Worm (Caenorhabditis elegans) whole organism, late embryonic: ENCODE results near the gene F26H11.8.

Experiments used
- C08G9.2 ChIP-seq: sonication (generic microtip); optimal IDR thresholded peaks from 2 replicates; lab custom pipeline; 2016; ENCODE audit warnings: mild to moderate bottlenecking, missing genetic modification characterization, moderate library complexity, missing compliant biosample characterization
- C38D4.7 ChIP-seq: fragments of 200-800 bp; sonication (Bioruptor generic); optimal IDR thresholded peaks from 2 replicates; lab custom pipeline; 2018; ENCODE audit warnings: mild to moderate bottlenecking, missing genetic modification characterization, moderate library complexity, missing compliant biosample characterization
- K02D7.2 ChIP-seq: sonication (generic microtip); optimal IDR thresholded peaks from 2 replicates; lab custom pipeline; 2017; ENCODE audit warnings: mild to moderate bottlenecking, missing genetic modification characterization, missing compliant biosample characterization
- K09A11.1 ChIP-seq: sonication (generic microtip); optimal IDR thresholded peaks from 2 replicates; lab custom pipeline; 2017; ENCODE audit warnings: antibody characterized with exemption, mild to moderate bottlenecking, missing genetic modification characterization, missing compliant biosample characterization; ENCODE audit not compliant: insufficient read depth
- T23F11.4 ChIP-seq: fragments of 200-800 bp; sonication (Bioruptor generic); optimal IDR thresholded peaks from 2 replicates; lab custom pipeline; 2018; ENCODE audit warnings: mild to moderate bottlenecking, missing genetic modification characterization, missing compliant biosample characterization
- ceh-14 ChIP-seq: sonication (generic microtip); optimal IDR thresholded peaks from 2 replicates; lab custom pipeline; 2016; ENCODE audit warnings: missing genotype, missing genetic modification characterization, missing compliant biosample characterization
- ceh-19 ChIP-seq: fragments of 200-800 bp; sonication (Bioruptor generic); optimal IDR thresholded peaks from 2 replicates; lab custom pipeline; 2018; ENCODE audit warnings: mild to moderate bottlenecking, missing genetic modification characterization, missing compliant biosample characterization
- ceh-2 ChIP-seq: sonication (generic microtip); optimal IDR thresholded peaks from 2 replicates; lab custom pipeline; 2016; ENCODE audit warnings: missing genotype, missing genetic modification characterization, missing compliant biosample characterization
- ceh-22 ChIP-seq: sonication (generic microtip); optimal IDR thresholded peaks from 2 replicates; lab custom pipeline; 2017; ENCODE audit warnings: missing biosample characterization, missing genetic modification characterization
- ceh-31 ChIP-seq: sonication (generic microtip); optimal IDR thresholded peaks from 2 replicates; lab custom pipeline; 2016; ENCODE audit warnings: missing genetic modification characterization, missing compliant biosample characterization
- ceh-45 ChIP-seq: fragments of 200-800 bp; sonication (Bioruptor generic); IDR thresholded peaks from 2 replicates; pipeline ENCODE4 v1.3.6; 2022; ENCODE audit warnings: missing genetic modification reagents, missing genetic modification characterization, missing compliant biosample characterization
- ceh-48 ChIP-seq: sonication (generic microtip); optimal IDR thresholded peaks from 2 replicates; lab custom pipeline; 2016; ENCODE audit warnings: missing genetic modification characterization, inconsistent platforms, missing compliant biosample characterization
- che-1 ChIP-seq: sonication (generic microtip); optimal IDR thresholded peaks from 2 replicates; lab custom pipeline; 2016; ENCODE audit warnings: mild to moderate bottlenecking, missing genetic modification characterization, missing compliant biosample characterization
- dve-1 ChIP-seq: sonication (generic microtip); optimal IDR thresholded peaks from 2 replicates; lab custom pipeline; 2017; ENCODE audit warnings: antibody characterized with exemption, mild to moderate bottlenecking, missing genetic modification characterization, missing compliant biosample characterization
- elt-4 ChIP-seq: sonication (generic microtip); optimal IDR thresholded peaks from 2 replicates; lab custom pipeline; 2016; ENCODE audit warnings: missing genetic modification characterization, missing compliant biosample characterization
- ets-4 ChIP-seq: sonication (generic microtip); optimal IDR thresholded peaks from 2 replicates; lab custom pipeline; 2016; ENCODE audit warnings: missing genetic modification characterization, missing compliant biosample characterization
- eyg-1 ChIP-seq: sonication (generic microtip); optimal IDR thresholded peaks from 2 replicates; lab custom pipeline; 2016; ENCODE audit warnings: missing genotype, missing genetic modification characterization, missing compliant biosample characterization
- fkh-10 ChIP-seq: fragments of 150-350 bp; optimal IDR thresholded peaks from 2 replicates; lab custom pipeline; 2014; ENCODE audit warnings: missing biosample characterization, missing genetic modification reagents, missing genetic modification characterization
- fkh-6 ChIP-seq: sonication (generic microtip); optimal IDR thresholded peaks from 2 replicates; lab custom pipeline; 2016; ENCODE audit warnings: missing genetic modification characterization, missing compliant biosample characterization
- hlh-13 ChIP-seq: fragments of 200-800 bp; sonication (Bioruptor generic); optimal IDR thresholded peaks from 2 replicates; lab custom pipeline; 2018; ENCODE audit warnings: mild to moderate bottlenecking, missing genetic modification characterization, missing compliant biosample characterization
- hlh-30 ChIP-seq: sonication (generic microtip); optimal IDR thresholded peaks from 2 replicates; lab custom pipeline; 2017; ENCODE audit warnings: antibody characterized with exemption, missing genetic modification characterization, missing compliant biosample characterization; ENCODE audit not compliant: insufficient read depth
- hlh-8 ChIP-seq: sonication (generic microtip); optimal IDR thresholded peaks from 2 replicates; lab custom pipeline; 2016; ENCODE audit warnings: missing genotype, missing genetic modification characterization, missing compliant biosample characterization
- lin-11 ChIP-seq: fragments of 200-800 bp; sonication (Bioruptor generic); optimal IDR thresholded peaks from 2 replicates; lab custom pipeline; 2018; ENCODE audit warnings: mild to moderate bottlenecking, missing genetic modification characterization, missing compliant biosample characterization
- mec-3 ChIP-seq: sonication (generic microtip); optimal IDR thresholded peaks from 2 replicates; lab custom pipeline; 2016; ENCODE audit warnings: borderline replicate concordance, missing genetic modification characterization, missing compliant biosample characterization
- nfya-1 ChIP-seq: sonication (generic microtip); optimal IDR thresholded peaks from 2 replicates; lab custom pipeline; 2017; ENCODE audit warnings: missing genetic modification characterization, mild to moderate bottlenecking, missing compliant biosample characterization, antibody characterized with exemption, moderate library complexity
- npax-4 ChIP-seq: sonication (generic microtip); optimal IDR thresholded peaks from 2 replicates; lab custom pipeline; 2016; ENCODE audit warnings: missing genetic modification characterization, missing compliant biosample characterization
- odd-2 ChIP-seq: sonication (generic microtip); optimal IDR thresholded peaks from 2 replicates; lab custom pipeline; 2017; ENCODE audit warnings: antibody characterized with exemption, mild to moderate bottlenecking, missing genetic modification characterization, missing compliant biosample characterization
- pag-3 ChIP-seq: sonication (generic microtip); optimal IDR thresholded peaks from 2 replicates; lab custom pipeline; 2016; ENCODE audit warnings: missing compliant biosample characterization, missing genetic modification characterization, borderline replicate concordance
- pha-2 ChIP-seq: sonication (generic microtip); optimal IDR thresholded peaks from 2 replicates; lab custom pipeline; 2017; ENCODE audit warnings: mild to moderate bottlenecking, missing genetic modification characterization, missing compliant biosample characterization
- pqm-1 ChIP-seq: sonication (generic microtip); optimal IDR thresholded peaks from 2 replicates; lab custom pipeline; 2016; ENCODE audit warnings: missing genetic modification characterization, missing compliant biosample characterization
- ref-2 ChIP-seq: sonication (generic microtip); optimal IDR thresholded peaks from 2 replicates; lab custom pipeline; 2016; ENCODE audit warnings: missing genetic modification characterization, missing compliant biosample characterization
- sdc-2 ChIP-seq: sonication (generic microtip); optimal IDR thresholded peaks from 2 replicates; lab custom pipeline; 2016; ENCODE audit warnings: missing genotype, missing genetic modification characterization, missing compliant biosample characterization
- syd-9 ChIP-seq: sonication (generic microtip); optimal IDR thresholded peaks from 2 replicates; lab custom pipeline; 2016; ENCODE audit warnings: mild to moderate bottlenecking, missing genetic modification characterization, moderate library complexity, missing compliant biosample characterization
- tbx-7 ChIP-seq: sonication (generic microtip); optimal IDR thresholded peaks from 2 replicates; lab custom pipeline; 2016; ENCODE audit warnings: missing genotype, missing genetic modification characterization, missing compliant biosample characterization
- ttx-3 ChIP-seq: sonication (generic microtip); optimal IDR thresholded peaks from 2 replicates; lab custom pipeline; 2016; ENCODE audit warnings: missing genetic modification reagents, missing genetic modification characterization, missing compliant biosample characterization
- unc-42 ChIP-seq: sonication (generic microtip); optimal IDR thresholded peaks from 2 replicates; lab custom pipeline; 2016; ENCODE audit warnings: missing genotype, missing genetic modification characterization, missing compliant biosample characterization
- unc-86 ChIP-seq: sonication (generic microtip); optimal IDR thresholded peaks from 2 replicates; lab custom pipeline; 2016; ENCODE audit warnings: missing genetic modification characterization, missing compliant biosample characterization

F26H11.8 gene

ce11 chrII:14360675-14361074, 27.6 kb upstream of the F26H11.8 start:
- peak; percentile 8 for TF ChIP-seq sdc-2 (tag; lab: Kevin White, UChicago)
- TF ChIP-seq hlh-8: no peak

- TF ChIP-seq ttx-3 (tag; lab: Kevin White, UChicago) (no peak), hlh-8 (no peak), tbx-7 (tag; lab: Kevin White, UChicago) (no peak)
Observed at ce11 chrII:14361719-14362118, 26.6 kb upstream of the F26H11.8 start, which contains the start of gene tebp-1. Gene tebp-1 (plus strand): TSS chrII:14362019.

DNA sequence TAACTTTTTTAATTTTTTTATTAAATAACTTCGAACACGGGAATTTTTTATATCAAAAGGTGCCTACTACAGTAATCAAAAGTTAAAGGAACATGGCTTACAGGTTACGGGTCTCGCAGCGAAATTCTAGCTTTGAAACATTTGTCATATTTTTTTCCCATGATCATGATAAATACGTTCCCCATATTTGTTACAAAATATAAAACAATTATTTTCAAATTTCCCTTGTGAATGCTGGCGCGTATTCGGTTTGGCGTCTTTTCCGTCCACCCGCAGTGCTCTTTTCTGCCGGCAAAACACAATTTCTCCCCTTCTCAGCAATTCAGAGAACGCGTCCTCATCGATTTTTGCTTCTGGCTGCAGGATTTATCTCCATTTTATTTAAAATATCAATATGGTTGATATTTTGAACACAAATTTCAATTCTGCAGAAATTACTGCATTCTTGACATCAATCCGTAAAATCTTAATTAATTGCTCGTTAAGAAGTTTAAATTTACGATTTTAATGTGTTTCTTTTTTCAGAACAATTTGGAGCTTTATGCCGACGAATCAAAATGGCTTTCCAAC, 23.0 kb upstream of the F26H11.8 start, which contains the start of gene imb-2:
imb-2 (plus strand) TSS at position 520 of the 570 bp plus-strand sequence.
- TF ChIP-seq unc-42 (tag; lab: Kevin White, UChicago): peak; percentile 87
- peak; percentile 33 for TF ChIP-seq nfya-1 (tag; lab: Kevin White, UChicago)
- TF ChIP-seq che-1 (tag; lab: Kevin White, UChicago): no peak
- TF ChIP-seq ceh-48: peak; percentile 77
- no peak for TF ChIP-seq elt-4
- TF ChIP-seq ceh-2: no peak
- TF ChIP-seq ceh-31: peak; percentile 38
- TF ChIP-seq ceh-19 (GFP tag; lab: Kevin White, UChicago): no peak

ce11 chrII:14374594-14374993, 13.7 kb upstream of the F26H11.8 start:
- TF ChIP-seq ceh-22 (tag; lab: Kevin White, UChicago) (no peak), ets-4 (no peak), ceh-48 (no peak), dve-1 (peak; percentile 57)

ce11 chrII:14377796-14378195, 10.5 kb upstream of the F26H11.8 start, which contains the start of gene acr-20:
Gene acr-20 (minus strand): TSS chrII:14377896.
- TF ChIP-seq hlh-30 (tag; lab: Kevin White, UChicago): peak; percentile 15
- TF ChIP-seq eyg-1: no peak
- TF ChIP-seq hlh-13: no peak

- TF ChIP-seq ttx-3 (tag; lab: Kevin White, UChicago) (no peak), syd-9 (tag; lab: Kevin White, UChicago) (no peak), ceh-22 (tag; lab: Kevin White, UChicago) (no peak), mec-3 (tag; lab: Kevin White, UChicago) (no peak), ceh-14 (tag; lab: Kevin White, UChicago) (no peak), K09A11.1 (no peak), ref-2 (tag; lab: Kevin White, UChicago) (no peak), pqm-1 (tag; lab: Kevin White, UChicago) (no peak), npax-4 (tag; lab: Kevin White, UChicago) (no peak), unc-86 (tag; lab: Kevin White, UChicago) (no peak), ceh-2 (no peak)
Observed at ce11 chrII:14380778-14381177, 7.5 kb upstream of the F26H11.8 start.

DNA sequence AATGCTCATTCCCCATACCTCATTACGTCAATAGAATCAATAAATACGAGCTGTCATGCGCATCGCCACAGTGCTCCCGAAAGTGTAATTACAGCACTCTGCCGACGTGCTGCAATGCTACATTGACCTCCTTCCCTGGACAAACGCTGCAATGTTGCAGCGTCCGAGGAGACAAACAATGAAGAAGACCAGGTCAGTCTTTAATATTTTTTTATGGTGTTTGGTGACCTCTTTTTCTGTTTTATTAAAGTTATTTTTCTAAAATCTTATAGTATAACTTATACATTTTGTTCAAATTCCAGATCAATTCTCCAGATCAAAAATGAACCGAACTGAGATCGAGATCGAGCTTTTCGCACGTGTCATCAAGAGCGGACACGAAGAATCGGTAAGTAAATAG, 6.9 kb upstream of the F26H11.8 start, which contains the start of gene sdz-26:
sdz-26 (plus strand) TSS at position 301 of the 400 bp plus-strand sequence.
- TF ChIP-seq hlh-8 (no peak), ceh-22 (tag; lab: Kevin White, UChicago) (no peak), eyg-1 (no peak), pag-3 (tag; lab: Kevin White, UChicago) (no peak), nfya-1 (tag; lab: Kevin White, UChicago) (no peak), fkh-10 (GFP tag; lab: Kevin White, UChicago) (no peak), T23F11.4 (GFP tag; lab: Kevin White, UChicago) (no peak), odd-2 (tag; lab: Kevin White, UChicago) (no peak), pha-2 (tag; lab: Kevin White, UChicago) (no peak), unc-42 (tag; lab: Kevin White, UChicago) (no peak), C08G9.2 (tag; lab: Kevin White, UChicago) (no peak), ceh-48 (no peak), ets-4 (no peak), K02D7.2 (tag; lab: Kevin White, UChicago) (no peak), fkh-6 (no peak), hlh-13 (no peak), C38D4.7 (GFP tag; lab: Kevin White, UChicago) (no peak), ceh-45 (GFP tag; lab: Robert Waterston, UW) (no peak), lin-11 (tag; lab: Kevin White, UChicago) (no peak)
